Fruit fly (Drosophila melanogaster) ovary, adult (tissue): Measurements from ENCODE around the gene RecQ4.
A peak's percentile ranks its signal among the peaks of the same experiment; 100 is the strongest.

Experiments
- CG17801 ChIP-seq: fragments of 200-800 bp; optimal IDR thresholded peaks from 2 replicates; lab custom pipeline; 2019; ENCODE audit warnings: missing biosample characterization, mild to moderate bottlenecking, missing genetic modification characterization, moderate library complexity; ENCODE audit not compliant: partially characterized antibody

The RecQ4 gene

dm6 chr3L:8137448-8137906, 38.3 kb downstream of the RecQ4 start, which contains the start of the genes Setx and mus301:
Setx (minus strand) TSS chr3L:8137498.
mus301 (plus strand) TSS chr3L:8137808.
- peak; percentile 64 for TF ChIP-seq CG17801 (GFP tag; lab: Kevin White, UChicago)

dm6 chr3L:8128396-8129050, 47.3 kb downstream of the RecQ4 start:
- TF ChIP-seq CG17801 (GFP tag; lab: Kevin White, UChicago), result peak; percentile 27

dm6 chr3L:8127712-8128210, 48.0 kb downstream of the RecQ4 start, which contains the start of the genes Cds and Uba2:
Cds (plus strand) TSS chr3L:8127762.
Uba2 (minus strand) TSS chr3L:8127818.
- TF ChIP-seq CG17801 (GFP tag; lab: Kevin White, UChicago), result peak; percentile 96

dm6 chr3L:8124481-8125359, 51.1 kb downstream of the RecQ4 start, which contains the start of the genes CG7550 and mRpL36:
CG7550 (minus strand) TSS chr3L:8124531.
mRpL36 (minus strand) TSS chr3L:8125132.
- no peak for TF ChIP-seq CG17801 (GFP tag; lab: Kevin White, UChicago)

- peak; percentile 34 for TF ChIP-seq CG17801 (GFP tag; lab: Kevin White, UChicago)
These were observed 54.2 kb downstream of the RecQ4 start, which contains the start of gene ldbr for dm6 chr3L:8121590-8121989. ldbr (plus strand) TSS chr3L:8121827.
